Fruit fly (Drosophila melanogaster): ENCODE data around the gene CtsK1.
A peak's percentile ranks its signal among the peaks of the same experiment; 100 is the strongest.

DNA sequence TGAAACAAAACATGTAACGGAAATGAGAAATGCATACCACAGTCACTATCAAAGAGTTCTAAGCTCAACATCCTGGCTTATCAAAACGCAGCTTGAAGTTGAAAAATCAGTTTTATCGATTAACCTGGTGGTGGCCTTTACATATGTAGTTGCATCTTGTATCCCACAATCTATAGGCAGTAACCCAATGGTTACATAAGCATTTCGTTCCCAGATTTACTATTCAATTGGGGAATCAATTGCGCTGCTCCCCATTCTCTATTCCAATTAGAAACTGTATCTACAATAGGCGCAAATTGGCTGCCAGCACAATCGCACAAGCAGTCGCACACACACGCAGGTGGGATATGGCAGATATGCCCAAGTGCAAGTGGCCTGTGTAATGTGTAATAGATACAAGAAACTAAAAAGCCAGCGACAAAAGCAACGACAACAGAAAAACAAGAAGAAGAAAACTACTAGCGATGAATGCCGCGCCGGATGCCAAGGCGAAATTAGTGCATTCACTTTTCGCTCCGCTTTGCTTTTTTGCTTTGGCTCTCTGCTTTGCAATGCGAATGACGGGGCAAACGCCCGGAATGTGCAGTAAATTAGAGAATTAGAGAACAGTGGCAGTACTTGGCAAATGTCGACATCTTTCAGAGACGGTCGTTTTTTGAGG lies 11.7 kb downstream of the CtsK1 start:
- no peak for TF ChIP-seq rn (GFP tag; IDR thresholded peaks at IDR 0.05)
- no peak for TF ChIP-seq CG32121 (GFP tag; IDR thresholded peaks at IDR 0.05)
- TF ChIP-seq CG4496 (GFP tag; IDR thresholded peaks at IDR 0.05): peak; percentile 19; the same call in 1 of the 3 replicates
- TF ChIP-seq Pif1B (GFP tag; optimal IDR thresholded peaks at IDR 0.05): no peak
- no peak; the same call in 1 of the 2 replicates for TF ChIP-seq CG12605 (GFP tag; IDR thresholded peaks at IDR 0.05)
- TF ChIP-seq gl (tag; optimal IDR thresholded peaks at IDR 0.05): no peak
- TF ChIP-seq CG10348 (GFP tag; IDR thresholded peaks at IDR 0.05): no peak
- TF ChIP-seq Snoo (tag; optimal IDR thresholded peaks at IDR 0.05): no peak
- TF ChIP-seq CG13204 (GFP tag; optimal IDR thresholded peaks at IDR 0.05): no peak

All from whole organism, pupa.